Worm (Caenorhabditis elegans): ENCODE measurements around the gene nhr-286.

DNA sequence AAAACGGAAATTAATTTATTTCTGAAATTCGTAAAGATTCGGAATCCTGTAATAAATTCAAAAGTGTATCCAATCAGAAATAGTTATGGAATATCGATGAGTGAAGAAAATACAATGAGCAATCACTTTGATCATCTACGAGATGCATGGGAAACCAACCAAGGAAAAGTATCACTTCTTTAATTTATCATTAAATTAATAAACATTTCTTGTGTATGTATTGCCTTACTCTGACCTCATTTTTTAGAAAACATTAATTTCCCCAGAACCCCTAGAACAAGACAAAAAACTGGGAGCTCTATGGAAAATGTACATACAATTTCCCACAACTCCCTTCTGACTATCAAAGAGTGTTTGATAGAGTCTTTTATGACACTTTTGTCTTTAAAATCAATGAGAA lies 42.6 kb upstream of the nhr-286 start, which contains the start of gene F10D2.16:
- TF ChIP-seq nhr-12 (tag; optimal IDR thresholded peaks at IDR 0.05): no peak
- no peak for TF ChIP-seq lin-39 (tag; optimal IDR thresholded peaks at IDR 0.05)
- no peak for TF ChIP-seq alr-1 (tag; optimal IDR thresholded peaks at IDR 0.05)
- TF ChIP-seq elt-1 (tag; optimal IDR thresholded peaks at IDR 0.05): no peak
- no peak for TF ChIP-seq ama-1 (optimal IDR thresholded peaks at IDR 0.05)
- no peak for TF ChIP-seq zag-1 (tag; optimal IDR thresholded peaks at IDR 0.05)
- no peak for TF ChIP-seq unc-62 (GFP tag; optimal IDR thresholded peaks at IDR 0.05)
- no peak for TF ChIP-seq fos-1 (tag; optimal IDR thresholded peaks at IDR 0.05)
- TF ChIP-seq nhr-237 (tag; optimal IDR thresholded peaks at IDR 0.05): no peak
- no peak for TF ChIP-seq ztf-11 (tag; optimal IDR thresholded peaks at IDR 0.05)
- TF ChIP-seq unc-39 (tag; optimal IDR thresholded peaks at IDR 0.05): no peak
- no peak for TF ChIP-seq ztf-4 (tag; optimal IDR thresholded peaks at IDR 0.05)
- no peak for TF ChIP-seq ceh-16 (tag; optimal IDR thresholded peaks at IDR 0.05)
- no peak for TF ChIP-seq R02D3.7 (tag; optimal IDR thresholded peaks at IDR 0.05)

All from whole organism, L2 larva.